Worm (Caenorhabditis elegans) whole organism, L2 larva: ENCODE data around the gene msp-40.

Experiments
- C34F6.9 ChIP-seq: fragments of 150-350 bp; optimal IDR thresholded peaks from 2 replicates; lab custom pipeline; 2014; ENCODE audit warnings: missing biosample characterization, missing genetic modification characterization
- F13H6.1 ChIP-seq: sonication (generic microtip); optimal IDR thresholded peaks from 2 replicates; lab custom pipeline; 2016; ENCODE audit warnings: missing genetic modification characterization, missing compliant biosample characterization
- Y55F3AM.14 ChIP-seq: fragments of 200-800 bp; sonication (Bioruptor generic); optimal IDR thresholded peaks from 2 replicates; lab custom pipeline; 2018; ENCODE audit warnings: mild to moderate bottlenecking, missing genetic modification characterization, missing compliant biosample characterization
- ZK546.5 ChIP-seq: sonication (generic microtip); optimal IDR thresholded peaks from 2 replicates; lab custom pipeline; 2017; ENCODE audit warnings: missing biosample characterization, missing genetic modification characterization
- alr-1 ChIP-seq: fragments of 150-350 bp; optimal IDR thresholded peaks from 2 replicates; lab custom pipeline; 2014; ENCODE audit warnings: missing biosample characterization, missing genetic modification characterization
- ama-1 ChIP-seq: fragments of 150-350 bp; optimal IDR thresholded peaks from 2 replicates; lab custom pipeline; 2018; ENCODE audit warnings: inconsistent platforms
- ceh-82 ChIP-seq: fragments of 150-350 bp; optimal IDR thresholded peaks from 2 replicates; lab custom pipeline; 2014; ENCODE audit warnings: missing biosample characterization, missing genetic modification characterization
- crh-2 ChIP-seq: sonication (generic microtip); optimal IDR thresholded peaks from 2 replicates; lab custom pipeline; 2017; ENCODE audit warnings: missing biosample characterization, missing genetic modification characterization
- egl-27 ChIP-seq: sonication (generic microtip); optimal IDR thresholded peaks from 3 replicates; lab custom pipeline; 2017; ENCODE audit warnings: missing biosample characterization, missing genetic modification reagents, missing genetic modification characterization
- elt-1 ChIP-seq: fragments of 150-350 bp; optimal IDR thresholded peaks from 2 replicates; lab custom pipeline; 2014; ENCODE audit warnings: missing biosample characterization, missing genetic modification characterization
- elt-3 ChIP-seq: sonication (generic microtip); optimal IDR thresholded peaks from 2 replicates; lab custom pipeline; 2017; ENCODE audit warnings: missing biosample characterization, missing genetic modification characterization
- fos-1 ChIP-seq: fragments of 150-350 bp; optimal IDR thresholded peaks from 2 replicates; lab custom pipeline; 2014; ENCODE audit warnings: missing biosample characterization, missing genetic modification characterization
- gmeb-1 ChIP-seq: fragments of 150-350 bp; optimal IDR thresholded peaks from 2 replicates; lab custom pipeline; 2014; ENCODE audit warnings: missing biosample characterization, missing genetic modification characterization
- lin-11 ChIP-seq: fragments of 150-350 bp; sonication (generic microtip); optimal IDR thresholded peaks from 2 replicates; lab custom pipeline; 2014; ENCODE audit warnings: missing biosample characterization, missing genetic modification characterization, inconsistent platforms, mixed read lengths
- lin-13 ChIP-seq: fragments of 150-350 bp; optimal IDR thresholded peaks from 2 replicates; lab custom pipeline; 2014; ENCODE audit warnings: missing biosample characterization, missing genetic modification reagents, missing genetic modification characterization
- lin-39 ChIP-seq: fragments of 150-350 bp; optimal IDR thresholded peaks from 2 replicates; lab custom pipeline; 2014; ENCODE audit warnings: missing biosample characterization, missing genetic modification reagents, missing genetic modification characterization
- lsy-2 ChIP-seq, 2 experiments: fragments of 150-350 bp in 1 of 2; sonication (generic microtip) in 1 of 2; optimal IDR thresholded peaks; 2 replicates each; lab custom pipeline; 2014 to 2017; ENCODE audit warnings: missing biosample characterization in 2 of 2, missing genetic modification characterization in 2 of 2
- mab-5 ChIP-seq: fragments of 150-350 bp; optimal IDR thresholded peaks from 2 replicates; lab custom pipeline; 2014; ENCODE audit warnings: missing biosample characterization, missing genetic modification characterization
- mbf-1 ChIP-seq: sonication (generic microtip); optimal IDR thresholded peaks from 2 replicates; lab custom pipeline; 2017; ENCODE audit warnings: missing biosample characterization, missing genetic modification characterization
- mdl-1 ChIP-seq, 2 experiments: fragments of 150-350 bp in 1 of 2; sonication (generic microtip) in 1 of 2; optimal IDR thresholded peaks; 2 replicates each; lab custom pipeline; 2017; ENCODE audit warnings: missing biosample characterization in 2 of 2, missing genetic modification characterization in 2 of 2
- nhr-10 ChIP-seq: sonication (generic microtip); optimal IDR thresholded peaks from 2 replicates; lab custom pipeline; 2017; ENCODE audit warnings: missing biosample characterization, missing genetic modification characterization
- nhr-12 ChIP-seq: fragments of 150-350 bp; optimal IDR thresholded peaks from 2 replicates; lab custom pipeline; 2014; ENCODE audit warnings: missing biosample characterization, missing genetic modification characterization
- nhr-129 ChIP-seq: fragments of 150-350 bp; optimal IDR thresholded peaks from 2 replicates; lab custom pipeline; 2014; ENCODE audit warnings: missing biosample characterization, missing genetic modification characterization
- nhr-21 ChIP-seq: fragments of 150-350 bp; optimal IDR thresholded peaks from 2 replicates; lab custom pipeline; 2014; ENCODE audit warnings: missing biosample characterization, missing genetic modification characterization
- nhr-237 ChIP-seq: fragments of 150-350 bp; optimal IDR thresholded peaks from 2 replicates; lab custom pipeline; 2014; ENCODE audit warnings: missing biosample characterization, missing genetic modification characterization
- nhr-25 ChIP-seq: fragments of 150-350 bp; sonication (generic microtip); optimal IDR thresholded peaks from 3 replicates; lab custom pipeline; 2014; ENCODE audit warnings: missing biosample characterization, missing genetic modification characterization
- nhr-6 ChIP-seq: fragments of 150-350 bp; optimal IDR thresholded peaks from 2 replicates; lab custom pipeline; 2014; ENCODE audit warnings: missing biosample characterization, missing genetic modification characterization
- peb-1 ChIP-seq: fragments of 150-350 bp; optimal IDR thresholded peaks from 2 replicates; lab custom pipeline; 2014; ENCODE audit warnings: missing biosample characterization, missing genetic modification characterization
- sem-4 ChIP-seq: fragments of 150-350 bp; optimal IDR thresholded peaks from 2 replicates; lab custom pipeline; 2014; ENCODE audit warnings: missing biosample characterization, missing genetic modification reagents, missing genetic modification characterization
- skn-1 ChIP-seq: sonication (generic microtip); optimal IDR thresholded peaks from 2 replicates; lab custom pipeline; 2017; ENCODE audit warnings: missing biosample characterization, missing genetic modification characterization
- sma-3 ChIP-seq: sonication (generic microtip); optimal IDR thresholded peaks from 2 replicates; lab custom pipeline; 2016; ENCODE audit warnings: missing genetic modification reagents, missing genetic modification characterization, missing compliant biosample characterization
- sma-9 ChIP-seq, 2 experiments: fragments of 150-350 bp in 1 of 2; sonication (generic microtip) in 1 of 2; optimal IDR thresholded peaks; 2 replicates each; lab custom pipeline; 2014 to 2016; ENCODE audit warnings: missing genetic modification characterization in 2 of 2, mild to moderate bottlenecking in 1 of 2, missing biosample characterization in 1 of 2, missing compliant biosample characterization in 1 of 2, missing genetic modification reagents in 1 of 2, moderate library complexity in 1 of 2
- snpc-4 ChIP-seq: fragments of 150-350 bp; optimal IDR thresholded peaks from 2 replicates; lab custom pipeline; 2014; ENCODE audit warnings: missing biosample characterization, missing genetic modification characterization
- unc-55 ChIP-seq: fragments of 150-350 bp; sonication (generic microtip); optimal IDR thresholded peaks from 3 replicates; lab custom pipeline; 2014; ENCODE audit warnings: missing biosample characterization, missing genetic modification reagents, missing genetic modification characterization
- unc-62 ChIP-seq: fragments of 150-350 bp; optimal IDR thresholded peaks from 2 replicates; lab custom pipeline; 2014; ENCODE audit warnings: missing biosample characterization, missing genetic modification reagents, missing genetic modification characterization
- zag-1 ChIP-seq: fragments of 150-350 bp; optimal IDR thresholded peaks from 2 replicates; lab custom pipeline; 2014; ENCODE audit warnings: missing biosample characterization, missing genetic modification characterization
- ztf-1 ChIP-seq: fragments of 200-800 bp; sonication (Bioruptor generic); conservative IDR thresholded peaks from 2 replicates; pipeline ENCODE4 v1.3.6; 2022; ENCODE audit warnings: missing genetic modification characterization, missing compliant biosample characterization
- ztf-11 ChIP-seq: sonication (generic microtip); optimal IDR thresholded peaks from 2 replicates; lab custom pipeline; 2017; ENCODE audit warnings: missing biosample characterization, missing genetic modification characterization

Gene msp-40

ce11 chrII:4851594-4852106 is 26.4 kb downstream of the msp-40 start, which contains the start of gene dnj-9 (continued):
- TF ChIP-seq skn-1 (tag; lab: Kevin White, UChicago), result peak; percentile 58
- peak; percentile 95 for TF ChIP-seq sem-4
- peak; percentile 43 for TF ChIP-seq ceh-82 (tag; lab: Kevin White, UChicago)
- TF ChIP-seq nhr-6, result peak; percentile 89
- no peak for TF ChIP-seq ztf-1
- peak; percentile 96 for TF ChIP-seq sma-3
- peak; percentile 85 for TF ChIP-seq zag-1 (tag; lab: Kevin White, UChicago)
- peak; percentile 90 for TF ChIP-seq lin-11 (tag; lab: Kevin White, UChicago)
- TF ChIP-seq nhr-12, result peak; percentile 60

ce11 chrII:4854761-4855160 is 29.5 kb downstream of the msp-40 start:
- no peak for TF ChIP-seq lsy-2 (tag; optimal IDR thresholded peaks at IDR 0.05; lab: Kevin White, UChicago)
- TF ChIP-seq C34F6.9 (tag; lab: Kevin White, UChicago), result peak; percentile 39
- no peak for TF ChIP-seq elt-3
- peak; percentile 35 for TF ChIP-seq unc-55 (GFP tag; lab: Kevin White, UChicago)
- TF ChIP-seq nhr-6, result no peak
- no peak for TF ChIP-seq unc-62 (GFP tag; lab: Kevin White, UChicago)
- TF ChIP-seq mab-5 (tag; lab: Kevin White, UChicago), result no peak
- TF ChIP-seq, all 48 proteins: peak for 2

ce11 chrII:4855489-4855888 is 30.3 kb downstream of the msp-40 start:
- TF ChIP-seq lin-13 (no peak), Y55F3AM.14 (GFP tag; lab: Kevin White, UChicago) (no peak), snpc-4 (tag; lab: Kevin White, UChicago) (no peak), sma-9 (GFP tag; optimal IDR thresholded peaks at IDR 0.05; lab: Kevin White, UChicago) (peak; percentile 49), sma-9 (tag; optimal IDR thresholded peaks at IDR 0.05; lab: Kevin White, UChicago) (no peak), mdl-1 (tag; optimal IDR thresholded peaks at IDR 0.05; lab: Kevin White, UChicago) (no peak), C34F6.9 (tag; lab: Kevin White, UChicago) (peak; percentile 15), sem-4 (no peak), lin-39 (tag; lab: Kevin White, UChicago) (no peak), peb-1 (tag; lab: Kevin White, UChicago) (no peak), lsy-2 (tag; optimal IDR thresholded peaks at IDR 0.05; lab: Kevin White, UChicago) (peak; percentile 2 to 24), skn-1 (tag; lab: Kevin White, UChicago) (no peak), unc-55 (GFP tag; lab: Kevin White, UChicago) (no peak), egl-27 (no peak), alr-1 (tag; lab: Kevin White, UChicago) (no peak)

ce11 chrII:4856113-4856512 is 30.9 kb downstream of the msp-40 start:
- TF ChIP-seq C34F6.9 (tag; lab: Kevin White, UChicago) (peak; percentile 54), elt-1 (no peak), sma-9 (GFP tag; optimal IDR thresholded peaks at IDR 0.05; lab: Kevin White, UChicago) (peak; percentile 32), sma-9 (tag; optimal IDR thresholded peaks at IDR 0.05; lab: Kevin White, UChicago) (no peak), nhr-12 (no peak), skn-1 (tag; lab: Kevin White, UChicago) (peak; percentile 1), Y55F3AM.14 (GFP tag; lab: Kevin White, UChicago) (no peak), unc-62 (GFP tag; lab: Kevin White, UChicago) (no peak), ama-1 (lab: Kevin White, UChicago) (no peak), lin-39 (tag; lab: Kevin White, UChicago) (no peak), sma-3 (no peak), mdl-1 (tag; optimal IDR thresholded peaks at IDR 0.05; lab: Kevin White, UChicago) (no peak), nhr-129 (tag; lab: Kevin White, UChicago) (peak; percentile 13), nhr-21 (peak; percentile 58), egl-27 (no peak), crh-2 (tag; lab: Kevin White, UChicago) (peak; percentile 4), nhr-25 (tag; lab: Kevin White, UChicago) (peak; percentile 73), lsy-2 (tag; optimal IDR thresholded peaks at IDR 0.05; lab: Kevin White, UChicago) (peak in 1 of 2 experiments; percentile 52), nhr-237 (tag; lab: Kevin White, UChicago) (no peak), mbf-1 (tag; lab: Kevin White, UChicago) (no peak), nhr-10 (no peak), F13H6.1 (tag; lab: Kevin White, UChicago) (no peak), elt-3 (no peak), peb-1 (tag; lab: Kevin White, UChicago) (no peak), gmeb-1 (tag; lab: Kevin White, UChicago) (peak; percentile 11), fos-1 (tag; lab: Kevin White, UChicago) (no peak), lin-13 (no peak), ztf-11 (tag; lab: Kevin White, UChicago) (no peak), unc-55 (GFP tag; lab: Kevin White, UChicago) (peak; percentile 6), ZK546.5 (tag; lab: Kevin White, UChicago) (no peak), lin-11 (tag; lab: Kevin White, UChicago) (no peak)
